Worm (Caenorhabditis elegans) whole organism, late embryonic: Measurements from ENCODE around the gene ddx-23.

ENCODE experiments used
- F13H6.1 ChIP-seq: sonication (generic microtip); optimal IDR thresholded peaks from 2 replicates; lab custom pipeline; 2016; ENCODE audit warnings: missing genetic modification characterization, missing compliant biosample characterization
- ceh-14 ChIP-seq: sonication (generic microtip); optimal IDR thresholded peaks from 2 replicates; lab custom pipeline; 2016; ENCODE audit warnings: missing genotype, missing genetic modification characterization, missing compliant biosample characterization
- ceh-19 ChIP-seq: fragments of 200-800 bp; sonication (Bioruptor generic); optimal IDR thresholded peaks from 2 replicates; lab custom pipeline; 2018; ENCODE audit warnings: mild to moderate bottlenecking, missing genetic modification characterization, missing compliant biosample characterization
- ceh-24 ChIP-seq: sonication (generic microtip); optimal IDR thresholded peaks from 2 replicates; lab custom pipeline; 2016; ENCODE audit warnings: mild to moderate bottlenecking, missing genetic modification characterization, missing compliant biosample characterization
- ceh-31 ChIP-seq: sonication (generic microtip); optimal IDR thresholded peaks from 2 replicates; lab custom pipeline; 2016; ENCODE audit warnings: missing genetic modification characterization, missing compliant biosample characterization
- che-1 ChIP-seq: sonication (generic microtip); optimal IDR thresholded peaks from 2 replicates; lab custom pipeline; 2016; ENCODE audit warnings: mild to moderate bottlenecking, missing genetic modification characterization, missing compliant biosample characterization
- dve-1 ChIP-seq: sonication (generic microtip); optimal IDR thresholded peaks from 2 replicates; lab custom pipeline; 2017; ENCODE audit warnings: antibody characterized with exemption, mild to moderate bottlenecking, missing genetic modification characterization, missing compliant biosample characterization
- elt-2 ChIP-seq: sonication (generic microtip); optimal IDR thresholded peaks from 2 replicates; lab custom pipeline; 2016; ENCODE audit warnings: missing genetic modification reagents, missing genetic modification characterization, missing compliant biosample characterization
- ets-4 ChIP-seq: sonication (generic microtip); optimal IDR thresholded peaks from 2 replicates; lab custom pipeline; 2016; ENCODE audit warnings: missing genetic modification characterization, missing compliant biosample characterization
- eyg-1 ChIP-seq: sonication (generic microtip); optimal IDR thresholded peaks from 2 replicates; lab custom pipeline; 2016; ENCODE audit warnings: missing genotype, missing genetic modification characterization, missing compliant biosample characterization
- fax-1 ChIP-seq: sonication (generic microtip); optimal IDR thresholded peaks from 2 replicates; lab custom pipeline; 2016; ENCODE audit warnings: missing genotype, missing genetic modification characterization, missing compliant biosample characterization
- fkh-10 ChIP-seq: fragments of 150-350 bp; optimal IDR thresholded peaks from 2 replicates; lab custom pipeline; 2014; ENCODE audit warnings: missing biosample characterization, missing genetic modification reagents, missing genetic modification characterization
- gmeb-2 ChIP-seq: sonication (generic microtip); optimal IDR thresholded peaks from 2 replicates; lab custom pipeline; 2016; ENCODE audit warnings: missing genetic modification characterization, inconsistent platforms, missing compliant biosample characterization
- hlh-15 ChIP-seq: sonication (generic microtip); optimal IDR thresholded peaks from 2 replicates; lab custom pipeline; 2016; ENCODE audit warnings: missing genetic modification characterization, missing compliant biosample characterization
- hlh-6 ChIP-seq: sonication (generic microtip); optimal IDR thresholded peaks from 2 replicates; lab custom pipeline; 2016; ENCODE audit warnings: missing genotype, missing genetic modification characterization, missing compliant biosample characterization
- lin-11 ChIP-seq: fragments of 200-800 bp; sonication (Bioruptor generic); optimal IDR thresholded peaks from 2 replicates; lab custom pipeline; 2018; ENCODE audit warnings: mild to moderate bottlenecking, missing genetic modification characterization, missing compliant biosample characterization
- nfya-1 ChIP-seq: sonication (generic microtip); optimal IDR thresholded peaks from 2 replicates; lab custom pipeline; 2017; ENCODE audit warnings: missing genetic modification characterization, mild to moderate bottlenecking, missing compliant biosample characterization, antibody characterized with exemption, moderate library complexity
- npax-4 ChIP-seq: sonication (generic microtip); optimal IDR thresholded peaks from 2 replicates; lab custom pipeline; 2016; ENCODE audit warnings: missing genetic modification characterization, missing compliant biosample characterization
- pag-3 ChIP-seq: sonication (generic microtip); optimal IDR thresholded peaks from 2 replicates; lab custom pipeline; 2016; ENCODE audit warnings: missing compliant biosample characterization, missing genetic modification characterization, borderline replicate concordance
- pat-9 ChIP-seq: fragments of 200-800 bp; sonication (Bioruptor generic); optimal IDR thresholded peaks from 2 replicates; lab custom pipeline; 2018; ENCODE audit warnings: mild to moderate bottlenecking, missing genetic modification characterization, moderate library complexity, missing compliant biosample characterization
- pax-1 ChIP-seq: fragments of 150-350 bp; optimal IDR thresholded peaks from 2 replicates; lab custom pipeline; 2014; ENCODE audit warnings: missing biosample characterization, missing genetic modification characterization
- pha-2 ChIP-seq: sonication (generic microtip); optimal IDR thresholded peaks from 2 replicates; lab custom pipeline; 2017; ENCODE audit warnings: mild to moderate bottlenecking, missing genetic modification characterization, missing compliant biosample characterization
- ref-2 ChIP-seq: sonication (generic microtip); optimal IDR thresholded peaks from 2 replicates; lab custom pipeline; 2016; ENCODE audit warnings: missing genetic modification characterization, missing compliant biosample characterization
- syd-9 ChIP-seq: sonication (generic microtip); optimal IDR thresholded peaks from 2 replicates; lab custom pipeline; 2016; ENCODE audit warnings: mild to moderate bottlenecking, missing genetic modification characterization, moderate library complexity, missing compliant biosample characterization
- tbx-2 ChIP-seq: sonication (generic microtip); optimal IDR thresholded peaks from 2 replicates; lab custom pipeline; 2016; ENCODE audit warnings: missing genetic modification characterization, missing compliant biosample characterization
- tbx-7 ChIP-seq: sonication (generic microtip); optimal IDR thresholded peaks from 2 replicates; lab custom pipeline; 2016; ENCODE audit warnings: missing genotype, missing genetic modification characterization, missing compliant biosample characterization
- unc-42 ChIP-seq: sonication (generic microtip); optimal IDR thresholded peaks from 2 replicates; lab custom pipeline; 2016; ENCODE audit warnings: missing genotype, missing genetic modification characterization, missing compliant biosample characterization
- unc-55 ChIP-seq: sonication (generic microtip); optimal IDR thresholded peaks from 2 replicates; lab custom pipeline; 2017; ENCODE audit warnings: missing biosample characterization, missing genetic modification reagents, missing genetic modification characterization
- ztf-16 ChIP-seq: sonication (generic microtip); optimal IDR thresholded peaks from 2 replicates; lab custom pipeline; 2017; ENCODE audit warnings: missing genetic modification characterization, missing compliant biosample characterization

The ddx-23 gene

DNA sequence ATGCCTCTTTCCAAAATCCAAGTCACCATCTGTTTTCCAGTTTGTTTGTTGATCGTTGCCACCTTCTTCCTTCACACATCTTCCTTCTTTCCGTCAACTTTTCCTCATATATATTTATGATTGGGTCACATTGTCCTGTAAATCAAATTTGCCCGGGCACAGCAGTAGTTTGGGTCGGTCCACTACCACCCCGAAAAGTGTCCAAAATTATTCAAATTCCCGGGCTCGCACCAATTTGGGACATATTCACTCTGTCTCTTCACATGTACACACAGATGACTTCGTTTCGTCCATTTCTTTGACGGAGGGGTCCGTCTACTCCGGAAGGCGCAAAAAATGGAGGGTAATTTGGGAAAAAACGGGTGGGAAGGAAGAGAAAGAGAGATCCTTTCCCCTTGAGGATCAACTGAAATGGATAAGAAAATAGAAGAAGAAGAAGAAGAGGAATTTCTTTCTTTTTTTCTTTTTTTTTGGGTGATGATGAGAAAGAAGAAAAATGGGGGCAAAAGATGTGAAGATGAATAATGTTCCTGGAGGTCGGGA lies 26.1 kb downstream of the ddx-23 start:
- TF ChIP-seq ceh-19 (no peak), dve-1 (tag; lab: Kevin White, UChicago) (no peak), ets-4 (tag; lab: Kevin White, UChicago) (peak; percentile 19), unc-42 (tag; lab: Kevin White, UChicago) (peak; percentile 95), pag-3 (no peak)
- TF ChIP-seq, all 69 proteins: peak for 2

- TF ChIP-seq ceh-31 (tag; lab: Kevin White, UChicago) (peak; percentile 26), eyg-1 (tag; lab: Kevin White, UChicago) (no peak)
These were observed 28.6 kb downstream of the ddx-23 start for ce11 chrIII:5824450-5824972.

ce11 chrIII:5823617-5824016 lies 29.5 kb downstream of the ddx-23 start, which contains the start of gene R12B2.8:
Gene R12B2.8 (plus strand): TSS chrIII:5823917.
- TF ChIP-seq tbx-7 (tag; lab: Kevin White, UChicago) (no peak), che-1 (tag; lab: Kevin White, UChicago) (no peak), fkh-10 (GFP tag; lab: Kevin White, UChicago) (no peak), ceh-24 (no peak)

ce11 chrIII:5822816-5823215 lies 30.3 kb downstream of the ddx-23 start:
- TF ChIP-seq unc-42 (tag; lab: Kevin White, UChicago), result peak; percentile 63
- no peak for TF ChIP-seq ref-2 (tag; lab: Kevin White, UChicago)

- no peak for TF ChIP-seq hlh-6
- TF ChIP-seq pat-9, result no peak
- TF ChIP-seq npax-4 (tag; lab: Kevin White, UChicago), result no peak
- no peak for TF ChIP-seq F13H6.1
These were observed 37.1 kb downstream of the ddx-23 start, which contains the start of gene sma-4 for ce11 chrIII:5815932-5816331. Gene sma-4 (plus strand): TSS chrIII:5816232.

ce11 chrIII:5814799-5815198 lies 38.3 kb downstream of the ddx-23 start, which contains the start of gene R12B2.7:
Gene R12B2.7 (plus strand): TSS chrIII:5815045.
- peak; percentile 34 for TF ChIP-seq unc-55
- no peak for TF ChIP-seq pat-9
- TF ChIP-seq tbx-2, result peak; percentile 13
- TF ChIP-seq, all 69 proteins: peak for 2

- TF ChIP-seq elt-2 (tag; lab: Kevin White, UChicago), result peak; percentile 20
- TF ChIP-seq ceh-14, result no peak
These were observed 39.0 kb downstream of the ddx-23 start for ce11 chrIII:5814098-5814497.

DNA sequence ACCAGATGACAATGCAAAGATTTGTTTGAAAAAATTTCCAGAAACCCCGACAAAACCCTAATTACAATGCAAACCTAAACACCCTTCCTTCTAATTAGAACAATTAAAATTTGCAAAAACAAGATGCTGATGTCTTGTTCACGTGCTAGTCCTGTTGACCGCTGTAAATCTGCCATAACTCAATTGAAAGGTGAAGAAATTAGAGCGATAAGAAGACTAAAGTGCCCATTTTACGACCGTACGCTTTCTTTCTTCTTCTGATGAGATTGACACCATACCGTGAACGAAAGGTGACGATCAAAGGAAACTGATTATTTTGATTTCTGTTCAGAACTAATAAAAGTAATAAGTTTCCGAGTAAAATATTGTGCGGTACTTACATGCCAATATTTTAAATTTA lies 39.6 kb downstream of the ddx-23 start:
- no peak for TF ChIP-seq fax-1 (tag; lab: Kevin White, UChicago)
- TF ChIP-seq npax-4 (tag; lab: Kevin White, UChicago), result no peak
- no peak for TF ChIP-seq gmeb-2 (tag; lab: Kevin White, UChicago)
- TF ChIP-seq ref-2 (tag; lab: Kevin White, UChicago), result no peak
- TF ChIP-seq lin-11 (tag; lab: Kevin White, UChicago), result no peak

ce11 chrIII:5812672-5813071 lies 40.4 kb downstream of the ddx-23 start:
- TF ChIP-seq nfya-1 (tag; lab: Kevin White, UChicago) (peak; percentile 57), pax-1 (tag; lab: Kevin White, UChicago) (no peak), gmeb-2 (tag; lab: Kevin White, UChicago) (no peak), syd-9 (no peak), unc-55 (peak; percentile 79), eyg-1 (tag; lab: Kevin White, UChicago) (no peak), hlh-15 (tag; lab: Kevin White, UChicago) (no peak), ztf-16 (no peak), pha-2 (no peak)
